Worm (Caenorhabditis elegans) whole organism, L2 larva: ENCODE measurements around the gene srh-136.

Experiments used
- R02D3.7 ChIP-seq: fragments of 150-350 bp; optimal IDR thresholded peaks from 2 replicates; lab custom pipeline; 2014; ENCODE audit warnings: missing biosample characterization, missing genetic modification characterization
- aly-2 ChIP-seq: fragments of 150-350 bp; optimal IDR thresholded peaks from 2 replicates; lab custom pipeline; 2014; ENCODE audit warnings: missing biosample characterization, missing genetic modification characterization
- blmp-1 ChIP-seq: sonication (generic microtip); optimal IDR thresholded peaks from 2 replicates; lab custom pipeline; 2017; ENCODE audit warnings: missing genetic modification characterization, mild to moderate bottlenecking, missing compliant biosample characterization, antibody characterized with exemption, moderate library complexity; ENCODE audit not compliant: insufficient read depth
- dmd-4 ChIP-seq: sonication (generic microtip); optimal IDR thresholded peaks from 2 replicates; lab custom pipeline; 2017; ENCODE audit warnings: missing biosample characterization, missing genetic modification characterization
- lsy-2 ChIP-seq, 2 experiments: fragments of 150-350 bp in 1 of 2; sonication (generic microtip) in 1 of 2; optimal IDR thresholded peaks; 2 replicates each; lab custom pipeline; 2014 to 2017; ENCODE audit warnings: missing biosample characterization in 2 of 2, missing genetic modification characterization in 2 of 2
- mdl-1 ChIP-seq, 2 experiments: fragments of 150-350 bp in 1 of 2; sonication (generic microtip) in 1 of 2; optimal IDR thresholded peaks; 2 replicates each; lab custom pipeline; 2017; ENCODE audit warnings: missing biosample characterization in 2 of 2, missing genetic modification characterization in 2 of 2
- sma-3 ChIP-seq: sonication (generic microtip); optimal IDR thresholded peaks from 2 replicates; lab custom pipeline; 2016; ENCODE audit warnings: missing genetic modification reagents, missing genetic modification characterization, missing compliant biosample characterization
- unc-55 ChIP-seq: fragments of 150-350 bp; sonication (generic microtip); optimal IDR thresholded peaks from 3 replicates; lab custom pipeline; 2014; ENCODE audit warnings: missing biosample characterization, missing genetic modification reagents, missing genetic modification characterization
- ztf-11 ChIP-seq: sonication (generic microtip); optimal IDR thresholded peaks from 2 replicates; lab custom pipeline; 2017; ENCODE audit warnings: missing biosample characterization, missing genetic modification characterization

DNA sequence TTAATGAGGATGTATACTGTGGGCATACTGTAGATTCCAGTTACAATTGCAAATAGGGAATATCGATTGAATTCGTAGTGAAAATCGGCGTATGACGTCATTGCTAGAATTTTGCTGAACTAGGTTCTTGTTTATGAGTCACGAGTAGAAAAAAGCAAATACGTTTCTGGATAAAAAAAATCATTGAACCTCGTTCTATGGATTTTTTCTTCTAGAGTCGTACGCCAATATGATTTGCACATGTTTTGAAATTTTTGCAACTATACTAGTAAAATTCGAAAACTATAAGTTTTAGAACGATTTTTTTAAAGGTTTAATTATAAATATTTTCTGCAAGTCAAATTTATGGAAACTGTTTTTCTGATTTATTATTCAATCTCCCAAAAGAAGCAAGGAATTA is 29.6 kb downstream of the srh-136 start, which contains the start of gene sru-44:
- no peak for TF ChIP-seq ztf-11
- no peak for TF ChIP-seq unc-55 (GFP tag; lab: Kevin White, UChicago)
- no peak for TF ChIP-seq aly-2 (tag; lab: Kevin White, UChicago)
- TF ChIP-seq blmp-1: no peak
- no peak for TF ChIP-seq dmd-4 (tag; lab: Kevin White, UChicago)
- no peak for TF ChIP-seq sma-3 (GFP tag; lab: Kevin White, UChicago)
- no peak for TF ChIP-seq mdl-1 (tag; optimal IDR thresholded peaks at IDR 0.05; lab: Kevin White, UChicago)
- TF ChIP-seq R02D3.7 (tag; lab: Kevin White, UChicago): no peak
- no peak for TF ChIP-seq lsy-2 (tag; optimal IDR thresholded peaks at IDR 0.05; lab: Kevin White, UChicago)
